Fruit fly (Drosophila melanogaster) whole organism, embryonic: ENCODE results near the gene Tbcd.

Experiments
- ATbp ChIP-seq: fragments of 200-800 bp; sonication (Bioruptor generic); optimal IDR thresholded peaks from 2 replicates; lab custom pipeline; 2017; ENCODE audit warnings: missing biosample characterization, mild to moderate bottlenecking, missing genetic modification characterization, missing genetic modification reagents
- Ada2b ChIP-seq: fragments of 200-800 bp; sonication (Bioruptor generic); IDR thresholded peaks from 2 replicates; pipeline ENCODE4 v1.3.6; 2022; ENCODE audit warnings: missing biosample characterization, missing genetic modification characterization
- Adf1 ChIP-seq: fragments of 200-800 bp; sonication (Bioruptor generic); IDR thresholded peaks from 2 replicates; pipeline ENCODE4 v1.3.6; 2022; ENCODE audit warnings: missing biosample characterization, missing genetic modification characterization
- Aef1 ChIP-seq: fragments of 200-800 bp; sonication (Bioruptor generic); IDR thresholded peaks from 3 replicates; pipeline ENCODE4 v1.3.6; 2022; ENCODE audit warnings: missing biosample characterization, missing genetic modification characterization
- Atf3 ChIP-seq: fragments of 200-800 bp; sonication (Bioruptor generic); optimal IDR thresholded peaks from 3 replicates; lab custom pipeline; 2016; ENCODE audit warnings: missing biosample characterization, missing genetic modification characterization
- Bteb2 ChIP-seq: fragments of 200-800 bp; sonication (Bioruptor generic); optimal IDR thresholded peaks from 2 replicates; lab custom pipeline; 2016; ENCODE audit warnings: missing biosample characterization, missing genetic modification characterization
- C15 ChIP-seq: fragments of 200-800 bp; sonication (Bioruptor generic); IDR thresholded peaks from 3 replicates; pipeline ENCODE4 v1.3.6; 2022; ENCODE audit warnings: missing biosample characterization, missing genetic modification characterization
- CG10654 ChIP-seq: fragments of 200-800 bp; sonication (Bioruptor generic); optimal IDR thresholded peaks from 2 replicates; lab custom pipeline; 2016; ENCODE audit warnings: missing biosample characterization, missing genetic modification characterization
- CG11085 ChIP-seq: fragments of 200-800 bp; sonication (Bioruptor generic); IDR thresholded peaks from 2 replicates; pipeline ENCODE4 v1.3.6; 2022; ENCODE audit warnings: missing biosample characterization, missing genetic modification characterization
- CG11247 ChIP-seq: fragments of 200-800 bp; sonication (Bioruptor generic); IDR thresholded peaks from 2 replicates; pipeline ENCODE4 v1.3.6; 2022; ENCODE audit warnings: missing biosample characterization, missing genetic modification characterization
- CG11723 ChIP-seq: fragments of 200-800 bp; sonication (Bioruptor generic); optimal IDR thresholded peaks from 2 replicates; lab custom pipeline; 2017; ENCODE audit warnings: missing biosample characterization, mild to moderate bottlenecking, missing genetic modification characterization
- CG12299 ChIP-seq: fragments of 200-800 bp; sonication (Bioruptor generic); optimal IDR thresholded peaks from 2 replicates; lab custom pipeline; 2018; ENCODE audit warnings: missing biosample characterization, mild to moderate bottlenecking, missing genetic modification characterization
- CG12391 ChIP-seq: fragments of 200-800 bp; sonication (Bioruptor generic); optimal IDR thresholded peaks from 3 replicates; lab custom pipeline; 2018; ENCODE audit warnings: missing biosample characterization, mild to moderate bottlenecking, missing genetic modification characterization, moderate library complexity
- CG14050 ChIP-seq: fragments of 200-800 bp; sonication (Bioruptor generic); IDR thresholded peaks from 3 replicates; pipeline ENCODE4 v1.3.6; 2022; ENCODE audit warnings: missing biosample characterization, missing genetic modification characterization
- CG15269 ChIP-seq: fragments of 200-800 bp; sonication (Bioruptor generic); optimal IDR thresholded peaks from 2 replicates; lab custom pipeline; 2018; ENCODE audit warnings: missing biosample characterization, mild to moderate bottlenecking, missing genetic modification characterization, moderate library complexity
- CG17328 ChIP-seq: fragments of 200-800 bp; sonication (Bioruptor generic); IDR thresholded peaks from 2 replicates; pipeline ENCODE4 v1.3.6; 2022; ENCODE audit warnings: missing biosample characterization, missing genetic modification characterization
- CG18011 ChIP-seq: fragments of 200-800 bp; sonication (Bioruptor generic); optimal IDR thresholded peaks from 2 replicates; lab custom pipeline; 2017; ENCODE audit warnings: missing biosample characterization, missing genetic modification characterization, mild to moderate bottlenecking, moderate library complexity, missing genotype
- CG2678 ChIP-seq: fragments of 200-800 bp; sonication (Bioruptor generic); optimal IDR thresholded peaks from 3 replicates; lab custom pipeline; 2019; ENCODE audit warnings: missing biosample characterization, mild to moderate bottlenecking, missing genetic modification characterization, moderate library complexity
- CG31224 ChIP-seq: fragments of 200-800 bp; sonication (Bioruptor generic); IDR thresholded peaks from 2 replicates; pipeline ENCODE4 v1.3.6; 2022; ENCODE audit warnings: missing biosample characterization, missing genetic modification characterization
- CG43689 ChIP-seq: fragments of 200-800 bp; sonication (Bioruptor generic); IDR thresholded peaks from 2 replicates; pipeline ENCODE4 v1.3.6; 2022; ENCODE audit warnings: missing biosample characterization, missing genetic modification characterization
- CG4730 ChIP-seq: fragments of 200-800 bp; sonication (Bioruptor generic); IDR thresholded peaks from 2 replicates; pipeline ENCODE4 v1.3.6; 2022; ENCODE audit warnings: missing biosample characterization, missing genetic modification characterization
- CG8281 ChIP-seq: fragments of 200-800 bp; sonication (Bioruptor generic); optimal IDR thresholded peaks from 2 replicates; lab custom pipeline; 2018; ENCODE audit warnings: missing biosample characterization, mild to moderate bottlenecking, missing genetic modification characterization, moderate library complexity
- CG9727 ChIP-seq: fragments of 200-800 bp; sonication (Bioruptor generic); optimal IDR thresholded peaks from 3 replicates; lab custom pipeline; 2017; ENCODE audit warnings: missing biosample characterization, mild to moderate bottlenecking, missing genetic modification characterization
- D19B ChIP-seq: fragments of 200-800 bp; sonication (Bioruptor generic); optimal IDR thresholded peaks from 2 replicates; lab custom pipeline; 2017; ENCODE audit warnings: missing biosample characterization, mild to moderate bottlenecking, missing genetic modification characterization
- Dfd ChIP-seq, 2 experiments: fragments of >200 bp; optimal IDR thresholded peaks; 2 replicates each; lab custom pipeline; 2017; ENCODE audit warnings: missing biosample characterization in 2 of 2, missing genetic modification characterization in 2 of 2
- Drgx ChIP-seq: fragments of 200-800 bp; sonication (Bioruptor generic); IDR thresholded peaks from 2 replicates; pipeline ENCODE4 v1.3.6; 2022; ENCODE audit warnings: missing biosample characterization, missing genetic modification characterization
- Elba2 ChIP-seq: fragments of 200-800 bp; sonication (Bioruptor generic); optimal IDR thresholded peaks from 3 replicates; lab custom pipeline; 2016; ENCODE audit warnings: missing biosample characterization, missing genetic modification characterization
- Ets97D ChIP-seq: fragments of 200-800 bp; sonication (Bioruptor generic); optimal IDR thresholded peaks from 3 replicates; lab custom pipeline; 2016; ENCODE audit warnings: missing biosample characterization, missing genetic modification characterization
- MTF-1 ChIP-seq: fragments of 200-800 bp; sonication (Bioruptor generic); optimal IDR thresholded peaks from 2 replicates; lab custom pipeline; 2018; ENCODE audit warnings: missing biosample characterization, mild to moderate bottlenecking, missing genetic modification characterization, borderline replicate concordance
- Myb ChIP-seq: fragments of 200-800 bp; sonication (Bioruptor generic); optimal IDR thresholded peaks from 2 replicates; lab custom pipeline; 2016; ENCODE audit warnings: missing biosample characterization, missing genetic modification characterization
- NFAT ChIP-seq: fragments of 200-800 bp; sonication (Bioruptor generic); IDR thresholded peaks from 2 replicates; pipeline ENCODE4 v1.3.6; 2022; ENCODE audit warnings: missing biosample characterization, missing genetic modification characterization
- Scr ChIP-seq: fragments of 200-800 bp; sonication (Bioruptor generic); IDR thresholded peaks from 2 replicates; pipeline ENCODE4 v1.3.6; 2022; ENCODE audit warnings: missing biosample characterization, missing genetic modification characterization; ENCODE audit not compliant: partially characterized antibody
- Ssrp ChIP-seq: fragments of 200-800 bp; sonication (Bioruptor generic); optimal IDR thresholded peaks from 2 replicates; lab custom pipeline; 2018; ENCODE audit warnings: missing biosample characterization, mild to moderate bottlenecking, missing genetic modification characterization, moderate library complexity
- TFAM ChIP-seq: fragments of 200-800 bp; sonication (Bioruptor generic); optimal IDR thresholded peaks from 2 replicates; lab custom pipeline; 2017; ENCODE audit warnings: missing biosample characterization, missing genetic modification characterization, inconsistent platforms
- Vsx1 ChIP-seq: fragments of 200-800 bp; sonication (Bioruptor generic); optimal IDR thresholded peaks from 2 replicates; lab custom pipeline; 2017; ENCODE audit warnings: missing biosample characterization, mild to moderate bottlenecking, missing genetic modification characterization, missing genetic modification reagents
- ac ChIP-seq: fragments of 200-800 bp; sonication (Bioruptor generic); optimal IDR thresholded peaks from 3 replicates; lab custom pipeline; 2017; ENCODE audit warnings: missing biosample characterization, mild to moderate bottlenecking, missing genetic modification characterization
- aop ChIP-seq: fragments of 200-800 bp; sonication (Bioruptor generic); IDR thresholded peaks from 2 replicates; pipeline ENCODE4 v1.3.6; 2022; ENCODE audit warnings: missing biosample characterization, missing genetic modification characterization
- chm ChIP-seq: fragments of 200-800 bp; sonication (Bioruptor generic); IDR thresholded peaks from 2 replicates; pipeline ENCODE4 v1.3.6; 2022; ENCODE audit warnings: missing biosample characterization, missing genetic modification characterization
- disco-r ChIP-seq: fragments of 200-800 bp; sonication (Bioruptor generic); optimal IDR thresholded peaks from 2 replicates; lab custom pipeline; 2016; ENCODE audit warnings: missing biosample characterization, missing genetic modification characterization
- dm ChIP-seq: fragments of 200-800 bp; sonication (Bioruptor generic); optimal IDR thresholded peaks from 3 replicates; lab custom pipeline; 2016; ENCODE audit warnings: missing biosample characterization, missing genetic modification characterization
- esg ChIP-seq: fragments of 200-800 bp; sonication (Bioruptor generic); conservative IDR thresholded peaks from 2 replicates; pipeline ENCODE4 v1.3.6; 2022; ENCODE audit warnings: missing biosample characterization, missing genetic modification characterization
- gfzf ChIP-seq: fragments of 200-800 bp; sonication (Bioruptor generic); optimal IDR thresholded peaks from 2 replicates; lab custom pipeline; 2016; ENCODE audit warnings: missing biosample characterization, mild to moderate bottlenecking, missing genetic modification characterization, moderate library complexity
- hbn ChIP-seq: fragments of 200-800 bp; sonication (Bioruptor generic); IDR thresholded peaks from 2 replicates; pipeline ENCODE4 v1.3.6; 2022; ENCODE audit warnings: missing biosample characterization, missing genetic modification characterization; ENCODE audit not compliant: partially characterized antibody
- kah ChIP-seq: fragments of 200-800 bp; sonication (Bioruptor generic); optimal IDR thresholded peaks from 2 replicates; lab custom pipeline; 2018; ENCODE audit warnings: missing biosample characterization, mild to moderate bottlenecking, missing genetic modification characterization
- oc ChIP-seq: fragments of 200-800 bp; sonication (Bioruptor generic); optimal IDR thresholded peaks from 2 replicates; lab custom pipeline; 2018; ENCODE audit warnings: missing biosample characterization, mild to moderate bottlenecking, missing genetic modification characterization, moderate library complexity
- peb ChIP-seq: fragments of 200-800 bp; sonication (Bioruptor generic); IDR thresholded peaks from 2 replicates; pipeline ENCODE4 v1.3.6; 2022; ENCODE audit warnings: missing biosample characterization, missing genetic modification characterization
- pnt ChIP-seq: fragments of 200-800 bp; sonication (Bioruptor generic); optimal IDR thresholded peaks from 3 replicates; lab custom pipeline; 2016; ENCODE audit warnings: missing biosample characterization, missing genetic modification characterization
- ro ChIP-seq: fragments of 200-800 bp; sonication (Bioruptor generic); IDR thresholded peaks from 2 replicates; pipeline ENCODE4 v1.3.6; 2022; ENCODE audit warnings: missing biosample characterization, missing genetic modification characterization
- tin ChIP-seq: fragments of 200-800 bp; sonication (Bioruptor generic); optimal IDR thresholded peaks from 3 replicates; lab custom pipeline; 2016; ENCODE audit warnings: missing biosample characterization, missing genetic modification characterization
- toy ChIP-seq: fragments of 200-800 bp; sonication (Bioruptor generic); IDR thresholded peaks from 2 replicates; pipeline ENCODE4 v1.3.6; 2022; ENCODE audit warnings: missing biosample characterization, missing genetic modification characterization
- zen2 ChIP-seq: fragments of 200-800 bp; sonication (Bioruptor generic); IDR thresholded peaks from 3 replicates; pipeline ENCODE4 v1.3.6; 2022; ENCODE audit warnings: missing biosample characterization, missing genetic modification characterization; ENCODE audit not compliant: partially characterized antibody

Tbcd gene

DNA sequence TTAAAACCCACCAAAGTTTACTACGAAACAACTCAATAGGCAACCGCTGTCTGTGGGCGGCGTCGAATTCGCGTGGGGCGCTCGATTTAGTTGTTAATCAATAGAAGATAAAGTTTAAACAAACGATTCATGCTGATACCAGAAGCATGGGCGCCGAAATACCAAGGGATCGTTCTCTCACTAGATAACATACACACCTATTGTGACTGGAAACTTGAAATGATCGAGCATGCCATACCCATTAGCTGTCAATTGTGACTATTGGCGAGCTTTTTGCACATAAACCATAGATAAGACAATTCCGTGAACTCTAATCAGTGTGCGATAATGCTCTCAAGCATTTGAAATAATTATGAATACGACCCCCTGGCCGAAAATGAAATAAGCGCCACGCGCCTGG lies 32.0 kb downstream of the Tbcd start:
- TF ChIP-seq gfzf (GFP tag; lab: Kevin White, UChicago) = no peak
- TF ChIP-seq C15 (GFP tag; lab: Robert Waterston, UW) = 0 out of 3 replicates have a peak, but pooled peaks have one; percentile 38
- peak; percentile 75 for TF ChIP-seq CG31224 (GFP tag; lab: Robert Waterston, UW)
- TF ChIP-seq Drgx (GFP tag; lab: Robert Waterston, UW) = no peak
- peak; percentile 59 for TF ChIP-seq CG12391 (tag; lab: Kevin White, UChicago)
- 0 out of 2 replicates have a peak, but pooled peaks have one; percentile 44 for TF ChIP-seq toy (GFP tag; lab: Robert Waterston, UW)
- peak; percentile 39 for TF ChIP-seq kah (GFP tag; lab: Kevin White, UChicago)
- peak; percentile 44 for TF ChIP-seq CG11247 (GFP tag; lab: Robert Waterston, UW)
- TF ChIP-seq CG11723 (GFP tag; lab: Kevin White, UChicago) = peak; percentile 51
- TF ChIP-seq CG18011 (GFP tag; lab: Kevin White, UChicago) = peak; percentile 11
- TF ChIP-seq chm (GFP tag; lab: Robert Waterston, UW) = peak; percentile 64
- TF ChIP-seq CG4730 (GFP tag; lab: Robert Waterston, UW) = peak; percentile 55; the same call in 1 of the 2 replicates
- TF ChIP-seq Ssrp = peak; percentile 64
- TF ChIP-seq dm (GFP tag; lab: Kevin White, UChicago) = peak; percentile 28
- no peak for TF ChIP-seq TFAM (GFP tag; lab: Kevin White, UChicago)
- TF ChIP-seq zen2 (GFP tag; lab: Robert Waterston, UW) = no peak
- TF ChIP-seq aop = 0 out of 2 replicates have a peak, but pooled peaks have one; percentile 5
- peak; percentile 46; the same call in 1 of the 2 replicates for TF ChIP-seq peb (GFP tag; lab: Robert Waterston, UW)
- TF ChIP-seq Adf1 = peak; percentile 12; the same call in 1 of the 2 replicates
- TF ChIP-seq Myb = peak; percentile 65
- peak; percentile 40 for TF ChIP-seq CG12299
- peak; percentile 51 for TF ChIP-seq CG10654 (GFP tag; lab: Kevin White, UChicago)
- no peak for TF ChIP-seq Elba2 (GFP tag; lab: Kevin White, UChicago)
- peak; percentile 15; the same call in 1 of the 2 replicates for TF ChIP-seq CG43689 (GFP tag; lab: Robert Waterston, UW)
- no peak for TF ChIP-seq Dfd (GFP tag; optimal IDR thresholded peaks at IDR 0.05; lab: Kevin White, UChicago)
- TF ChIP-seq CG14050 (GFP tag; lab: Robert Waterston, UW) = peak; percentile 47
- TF ChIP-seq ATbp (GFP tag; lab: Kevin White, UChicago) = peak; percentile 73
- peak; percentile 59; the same call in 1 of the 2 replicates for TF ChIP-seq esg (GFP tag; lab: Robert Waterston, UW)
- peak; percentile 21 for TF ChIP-seq Ets97D (GFP tag; lab: Kevin White, UChicago)
- TF ChIP-seq CG17328 (GFP tag; lab: Robert Waterston, UW) = no peak
- TF ChIP-seq NFAT (GFP tag; lab: Robert Waterston, UW) = peak; percentile 34; the same call in 1 of the 2 replicates
- TF ChIP-seq Bteb2 = peak; percentile 60
- peak; percentile 45 for TF ChIP-seq CG8281 (tag; lab: Kevin White, UChicago)
- TF ChIP-seq Atf3 = peak; percentile 66
- no peak for TF ChIP-seq MTF-1 (GFP tag; lab: Kevin White, UChicago)
- TF ChIP-seq Scr (GFP tag; lab: Robert Waterston, UW) = no peak
- TF ChIP-seq hbn = no peak
- TF ChIP-seq CG15269 (tag; lab: Kevin White, UChicago) = peak; percentile 82
- no peak for TF ChIP-seq ac (GFP tag; lab: Kevin White, UChicago)
- TF ChIP-seq D19B = peak; percentile 97
- TF ChIP-seq Aef1 (GFP tag; lab: Robert Waterston, UW) = peak; percentile 63
- TF ChIP-seq ro (GFP tag; lab: Robert Waterston, UW) = no peak; the same call in 1 of the 2 replicates
- peak; percentile 86 for TF ChIP-seq CG2678 (tag; lab: Kevin White, UChicago)
- TF ChIP-seq pnt (GFP tag; lab: Kevin White, UChicago) = peak; percentile 61
- TF ChIP-seq Ada2b (GFP tag; lab: Robert Waterston, UW) = peak; percentile 61
- TF ChIP-seq CG11085 (GFP tag; lab: Robert Waterston, UW) = peak; percentile 46; the same call in 1 of the 2 replicates
- peak; percentile 8 for TF ChIP-seq Vsx1
- peak; percentile 59 for TF ChIP-seq disco-r (GFP tag; lab: Kevin White, UChicago)
- TF ChIP-seq oc = peak; percentile 55
- TF ChIP-seq tin (GFP tag; lab: Kevin White, UChicago) = peak; percentile 28
- TF ChIP-seq CG9727 (GFP tag; lab: Kevin White, UChicago) = peak; percentile 25
